Fruit fly (Drosophila melanogaster): ENCODE results near the gene CG9281.

CG9281 gene

dm6 chrX:15703720-15704206 lies 6.6 kb downstream of the CG9281 start, which contains the start of the genes Pis and Hap40 (continued):
- TF ChIP-seq salr (GFP tag; optimal IDR thresholded peaks at IDR 0.05) (peak in 1 of 2 experiments; percentile 28), Sox15 (GFP tag; optimal IDR thresholded peaks at IDR 0.05) (peak; percentile 68), CG6163 (GFP tag; IDR thresholded peaks at IDR 0.05) (peak; percentile 60; the same call in 2 of the 3 replicates), Hr38 (GFP tag; optimal IDR thresholded peaks at IDR 0.05) (no peak), spab (GFP tag; optimal IDR thresholded peaks at IDR 0.05) (no peak), dsx (GFP tag; optimal IDR thresholded peaks at IDR 0.05; ENCODE audit: poor library complexity, severe bottlenecking) (peak; percentile 56), Gug (GFP tag; IDR thresholded peaks at IDR 0.05) (peak; percentile 53), CG9139 (GFP tag; optimal IDR thresholded peaks at IDR 0.05) (no peak)

- TF ChIP-seq dsx (GFP tag; optimal IDR thresholded peaks at IDR 0.05; ENCODE audit: poor library complexity, severe bottlenecking): no peak
- TF ChIP-seq svp (GFP tag): peak; percentile 67
Measured at dm6 chrX:15701047-15701446, 9.3 kb downstream of the CG9281 start, which contains the start of gene CG9240. CG9240 (minus strand) TSS chrX:15701259.

- TF ChIP-seq fd59A (GFP tag; optimal IDR thresholded peaks at IDR 0.05): peak; percentile 67
- TF ChIP-seq spab (GFP tag; optimal IDR thresholded peaks at IDR 0.05): peak; percentile 78
- peak; percentile 74 for TF ChIP-seq lz (GFP tag; optimal IDR thresholded peaks at IDR 0.05)
- TF ChIP-seq CG10669 (GFP tag; optimal IDR thresholded peaks at IDR 0.05): peak; percentile 83
- peak; percentile 78 for TF ChIP-seq CG11902 (GFP tag; optimal IDR thresholded peaks at IDR 0.05)
- TF ChIP-seq Hr4 (GFP tag; optimal IDR thresholded peaks at IDR 0.05): peak; percentile 67
- peak; percentile 83 for TF ChIP-seq CG6792 (GFP tag; optimal IDR thresholded peaks at IDR 0.05)
- TF ChIP-seq acj6 (GFP tag; optimal IDR thresholded peaks at IDR 0.05): peak; percentile 84
- TF ChIP-seq Eip93F (GFP tag; optimal IDR thresholded peaks at IDR 0.05): peak; percentile 71
- TF ChIP-seq fkh (GFP tag; optimal IDR thresholded peaks at IDR 0.05): peak; percentile 89
- peak; percentile 83 for TF ChIP-seq CG15336 (GFP tag; IDR thresholded peaks at IDR 0.05)
- TF ChIP-seq dac (GFP tag; optimal IDR thresholded peaks at IDR 0.05): peak; percentile 76
- peak; percentile 61 for TF ChIP-seq CG31627 (GFP tag; optimal IDR thresholded peaks at IDR 0.05)
- peak; percentile 79 for TF ChIP-seq CG4318 (GFP tag; optimal IDR thresholded peaks at IDR 0.05)
- peak; percentile 82 for TF ChIP-seq esn (GFP tag; optimal IDR thresholded peaks at IDR 0.05)
- peak; percentile 78 for TF ChIP-seq CG34406 (GFP tag; optimal IDR thresholded peaks at IDR 0.05)
- peak; percentile 86 for TF ChIP-seq CG32006 (GFP tag; optimal IDR thresholded peaks at IDR 0.05)
- peak; percentile 82 for TF ChIP-seq vri (GFP tag; optimal IDR thresholded peaks at IDR 0.05)
- peak; percentile 86 for TF ChIP-seq OdsH (GFP tag; optimal IDR thresholded peaks at IDR 0.05)
- TF ChIP-seq CG1621 (tag; optimal IDR thresholded peaks at IDR 0.05): peak; percentile 76
- peak; percentile 72 for TF ChIP-seq Hr39 (GFP tag; optimal IDR thresholded peaks at IDR 0.05)
- peak; percentile 68 for TF ChIP-seq Sox14 (GFP tag; optimal IDR thresholded peaks at IDR 0.05)
- peak; percentile 81 for TF ChIP-seq CG6276 (GFP tag; optimal IDR thresholded peaks at IDR 0.05)
- no peak for TF ChIP-seq Hr38 (GFP tag; optimal IDR thresholded peaks at IDR 0.05)
- TF ChIP-seq Sox102F (GFP tag; optimal IDR thresholded peaks at IDR 0.05): peak; percentile 69
- TF ChIP-seq pdm3 (GFP tag; optimal IDR thresholded peaks at IDR 0.05): peak; percentile 79
- TF ChIP-seq CG16779 (tag; optimal IDR thresholded peaks at IDR 0.05): no peak
- TF ChIP-seq Eip78C (GFP tag): peak; percentile 93
- TF ChIP-seq topi (GFP tag; optimal IDR thresholded peaks at IDR 0.05): peak; percentile 73
- peak; percentile 88 for TF ChIP-seq CG3919 (GFP tag; optimal IDR thresholded peaks at IDR 0.05)
- peak; percentile 76 for TF ChIP-seq CG7368 (GFP tag; optimal IDR thresholded peaks at IDR 0.05)
- TF ChIP-seq ss (GFP tag; optimal IDR thresholded peaks at IDR 0.05): peak; percentile 82 to 84
- TF ChIP-seq eg (GFP tag; IDR thresholded peaks at IDR 0.05): peak; percentile 93
- peak; percentile 65 for TF ChIP-seq CG8319 (GFP tag; optimal IDR thresholded peaks at IDR 0.05)
- TF ChIP-seq fd85E (GFP tag; optimal IDR thresholded peaks at IDR 0.05): no peak
- peak; percentile 79 for TF ChIP-seq CG8632 (GFP tag; optimal IDR thresholded peaks at IDR 0.05)
- TF ChIP-seq CG6854 (GFP tag; optimal IDR thresholded peaks at IDR 0.05): peak; percentile 48
- peak; percentile 71 for TF ChIP-seq CG9139 (GFP tag; optimal IDR thresholded peaks at IDR 0.05)
- peak; percentile 90 for TF ChIP-seq CG10631 (GFP tag; optimal IDR thresholded peaks at IDR 0.05)
- TF ChIP-seq CG6808 (GFP tag; optimal IDR thresholded peaks at IDR 0.05): peak; percentile 78
Measured at dm6 chrX:15697581-15698208, 12.6 kb downstream of the CG9281 start.
